Worm (Caenorhabditis elegans): Measurements from ENCODE around the gene ZC21.8.
A peak's percentile ranks its signal among the peaks of the same experiment; 100 is the strongest.

Gene ZC21.8

DNA sequence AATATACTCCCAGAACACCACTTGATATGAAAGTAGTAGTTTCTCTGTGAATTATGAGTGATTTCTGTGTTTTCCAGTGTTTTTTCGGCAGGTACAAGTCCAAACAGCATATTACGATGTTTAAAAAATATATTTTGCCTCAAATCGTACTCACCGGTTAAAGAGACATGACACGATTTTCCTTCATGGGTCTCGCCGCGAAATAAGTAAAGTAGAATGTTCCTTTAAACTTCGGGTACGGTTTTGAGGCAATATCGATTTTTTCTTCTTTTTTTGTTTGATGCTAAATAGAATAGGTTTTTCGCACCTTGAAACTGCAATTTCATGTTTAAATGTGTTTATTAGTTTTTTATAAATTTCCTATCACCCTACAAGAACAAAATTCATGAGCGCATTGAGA is 27.8 kb downstream of the ZC21.8 start:
- TF ChIP-seq nhr-25 (tag; optimal IDR thresholded peaks at IDR 0.05; ENCODE audit: borderline replicate concordance, insufficient read depth) (no peak), T26A8.4 (GFP tag; IDR thresholded peaks at IDR 0.05) (no peak), nhr-10 (tag; optimal IDR thresholded peaks at IDR 0.05) (no peak), zip-2 (tag; optimal IDR thresholded peaks at IDR 0.05) (no peak), madf-9 (GFP tag; conservative IDR thresholded peaks at IDR 0.05) (no peak), zfp-3 (GFP tag; conservative IDR thresholded peaks at IDR 0.05) (no peak), unc-130 (GFP tag; optimal IDR thresholded peaks at IDR 0.05) (no peak), ZK546.5 (tag; optimal IDR thresholded peaks at IDR 0.05) (no peak), T20F7.1 (GFP tag; optimal IDR thresholded peaks at IDR 0.05) (no peak), daf-8 (GFP tag; IDR thresholded peaks at IDR 0.05) (no peak), nhr-111 (GFP tag; optimal IDR thresholded peaks at IDR 0.05) (no peak), ceh-82 (tag; optimal IDR thresholded peaks at IDR 0.05) (no peak), mep-1 (tag; optimal IDR thresholded peaks at IDR 0.05) (no peak)

DNA sequence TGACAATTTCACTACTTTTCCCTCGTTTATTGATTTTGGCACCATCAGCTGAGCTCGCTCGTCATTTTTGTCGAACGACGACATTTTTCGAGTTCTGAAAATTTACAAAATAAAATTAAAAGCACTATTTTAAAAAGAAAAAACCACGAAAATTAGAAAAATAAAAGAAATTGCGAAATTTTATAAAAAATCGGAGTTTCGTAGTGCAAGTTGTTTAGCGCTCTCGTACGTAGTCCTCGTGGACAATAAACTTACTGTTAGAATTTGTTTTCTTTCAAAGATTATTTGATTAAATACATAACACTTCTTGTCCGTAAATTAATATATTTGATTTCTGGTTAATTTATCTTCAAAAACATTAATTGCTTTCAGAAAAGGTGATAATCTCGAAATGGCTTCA is 29.5 kb downstream of the ZC21.8 start, which contains the start of the genes ess-2 and F42H10.2:
Gene ess-2 (minus strand): TSS at position 99 of the 400 bp plus-strand sequence.
Gene F42H10.2 (plus strand): TSS at position 367 of the 400 bp plus-strand sequence.
- TF ChIP-seq aly-2 (tag; optimal IDR thresholded peaks at IDR 0.05), result no peak
- TF ChIP-seq ceh-32 (tag; optimal IDR thresholded peaks at IDR 0.05; ENCODE audit: poor library complexity), result no peak
- TF ChIP-seq lsy-2 (tag; optimal IDR thresholded peaks at IDR 0.05), result peak in 1 of 2 experiments; percentile 83
- no peak for TF ChIP-seq F37D6.2 (tag; optimal IDR thresholded peaks at IDR 0.05)
- TF ChIP-seq daf-16 (GFP tag; optimal IDR thresholded peaks at IDR 0.05), result no peak
- TF ChIP-seq daf-16 (tag; optimal IDR thresholded peaks at IDR 0.05), result peak; percentile 27
- no peak for TF ChIP-seq daf-8 (GFP tag; IDR thresholded peaks at IDR 0.05)
- TF ChIP-seq ceh-44 (GFP tag; IDR thresholded peaks at IDR 0.05), result no peak
- TF ChIP-seq lir-3 (tag; optimal IDR thresholded peaks at IDR 0.05), result no peak
- no peak for TF ChIP-seq fos-1 (tag; optimal IDR thresholded peaks at IDR 0.05)
- no peak for TF ChIP-seq lin-15B (tag; optimal IDR thresholded peaks at IDR 0.05)
- peak; percentile 34 for TF ChIP-seq mep-1 (tag; optimal IDR thresholded peaks at IDR 0.05)
- no peak for TF ChIP-seq ceh-82 (tag; optimal IDR thresholded peaks at IDR 0.05)
- TF ChIP-seq rbr-2 (tag; optimal IDR thresholded peaks at IDR 0.05), result no peak
- TF ChIP-seq dve-1 (tag; optimal IDR thresholded peaks at IDR 0.05; ENCODE audit: insufficient read depth), result peak; percentile 53
- peak; percentile 43 for TF ChIP-seq mes-2 (tag; optimal IDR thresholded peaks at IDR 0.05; ENCODE audit: poor library complexity, severe bottlenecking)
- no peak for TF ChIP-seq madf-5 (GFP tag; IDR thresholded peaks at IDR 0.05)
- no peak for TF ChIP-seq nhr-41 (GFP tag; IDR thresholded peaks at IDR 0.05)
- TF ChIP-seq ama-1 (optimal IDR thresholded peaks at IDR 0.05), result no peak
- peak; percentile 44 for TF ChIP-seq dpl-1 (GFP tag; optimal IDR thresholded peaks at IDR 0.05)
- TF ChIP-seq hmg-1.1 (GFP tag; IDR thresholded peaks at IDR 0.05), result no peak
- TF ChIP-seq ztf-11 (tag; optimal IDR thresholded peaks at IDR 0.05), result no peak
- TF ChIP-seq mxl-2 (GFP tag; conservative IDR thresholded peaks at IDR 0.05), result no peak
- TF ChIP-seq dmd-8 (GFP tag; IDR thresholded peaks at IDR 0.05), result no peak
- TF ChIP-seq nhr-11 (tag; optimal IDR thresholded peaks at IDR 0.05), result no peak
- TF ChIP-seq set-16 (GFP tag; IDR thresholded peaks at IDR 0.05), result no peak
- TF ChIP-seq pqm-1 (tag; optimal IDR thresholded peaks at IDR 0.05), result no peak
- no peak for TF ChIP-seq unc-39 (tag; optimal IDR thresholded peaks at IDR 0.05)
- TF ChIP-seq lin-29 (GFP tag; IDR thresholded peaks at IDR 0.05), result no peak
- no peak for TF ChIP-seq zip-2 (tag; optimal IDR thresholded peaks at IDR 0.05)
- peak; percentile 1 for TF ChIP-seq nhr-77 (tag; optimal IDR thresholded peaks at IDR 0.05)
- no peak for TF ChIP-seq nhr-111 (GFP tag; optimal IDR thresholded peaks at IDR 0.05)
- TF ChIP-seq nhr-28 (tag; optimal IDR thresholded peaks at IDR 0.05), result no peak
- no peak for TF ChIP-seq mxl-3 (GFP tag; optimal IDR thresholded peaks at IDR 0.05)
- TF ChIP-seq arid-1 (GFP tag; conservative IDR thresholded peaks at IDR 0.05), result no peak
- no peak for TF ChIP-seq Y48G9A.11 (GFP tag; IDR thresholded peaks at IDR 0.05)
- no peak for TF ChIP-seq F10B5.3 (tag; optimal IDR thresholded peaks at IDR 0.05)
- TF ChIP-seq hif-1 (tag; optimal IDR thresholded peaks at IDR 0.05), result peak in 1 of 2 experiments; percentile 1
- no peak for TF ChIP-seq skn-1 (tag; optimal IDR thresholded peaks at IDR 0.05)
- no peak for TF ChIP-seq nhr-48 (tag; optimal IDR thresholded peaks at IDR 0.05)
- TF ChIP-seq F26F4.8 (GFP tag; conservative IDR thresholded peaks at IDR 0.05), result no peak
- TF ChIP-seq T26A8.4 (GFP tag; IDR thresholded peaks at IDR 0.05), result no peak
- TF ChIP-seq hlh-30 (tag; optimal IDR thresholded peaks at IDR 0.05; ENCODE audit: insufficient read depth), result peak; percentile 26
